Worm (Caenorhabditis elegans): ENCODE data around the gene srh-38.

- no peak for TF ChIP-seq pha-4 (tag; optimal IDR thresholded peaks at IDR 0.05)
- no peak for TF ChIP-seq ztf-4 (tag; optimal IDR thresholded peaks at IDR 0.05)
- TF ChIP-seq aly-2 (tag; optimal IDR thresholded peaks at IDR 0.05) = no peak
- no peak for TF ChIP-seq ama-1 (optimal IDR thresholded peaks at IDR 0.05)
- TF ChIP-seq unc-39 (tag; optimal IDR thresholded peaks at IDR 0.05) = no peak
- no peak for TF ChIP-seq snpc-4 (tag; optimal IDR thresholded peaks at IDR 0.05)
- TF ChIP-seq ceh-82 (tag; optimal IDR thresholded peaks at IDR 0.05) = no peak
- TF ChIP-seq lin-15B (tag; optimal IDR thresholded peaks at IDR 0.05) = no peak
- no peak for TF ChIP-seq unc-62 (GFP tag; optimal IDR thresholded peaks at IDR 0.05)
- no peak for TF ChIP-seq skn-1 (tag; optimal IDR thresholded peaks at IDR 0.05)
- TF ChIP-seq elt-3 (tag; optimal IDR thresholded peaks at IDR 0.05) = no peak
- TF ChIP-seq ceh-16 (tag; optimal IDR thresholded peaks at IDR 0.05) = no peak
- no peak for TF ChIP-seq nhr-12 (tag; optimal IDR thresholded peaks at IDR 0.05)
- TF ChIP-seq ztf-11 (tag; optimal IDR thresholded peaks at IDR 0.05) = no peak
These were observed 38.1 kb downstream of the srh-38 start, which contains the start of gene sre-24 for ce11 chrV:2884411-2884810.

All from whole organism, L3 larva.